Worm (Caenorhabditis elegans) whole organism, L1 larva: ENCODE measurements around the gene F53G2.13.

Experiments used
- C04F5.9 ChIP-seq: sonication (generic microtip); optimal IDR thresholded peaks from 2 replicates; lab custom pipeline; 2016; ENCODE audit warnings: missing genetic modification characterization, missing compliant biosample characterization
- C16A3.4 ChIP-seq: fragments of 150-350 bp; optimal IDR thresholded peaks from 2 replicates; lab custom pipeline; 2014; ENCODE audit warnings: missing biosample characterization, missing genetic modification characterization
- C34B4.2 ChIP-seq: sonication (generic microtip); optimal IDR thresholded peaks from 2 replicates; lab custom pipeline; 2017; ENCODE audit warnings: mild to moderate bottlenecking, missing genetic modification characterization, missing compliant biosample characterization
- Y116A8C.19 ChIP-seq: sonication (generic microtip); optimal IDR thresholded peaks from 2 replicates; lab custom pipeline; 2016; ENCODE audit warnings: missing compliant biosample characterization, missing genetic modification characterization, borderline replicate concordance
- alr-1 ChIP-seq: fragments of 200-800 bp; sonication (Bioruptor generic); optimal IDR thresholded peaks from 2 replicates; lab custom pipeline; 2018; ENCODE audit warnings: borderline replicate concordance, mild to moderate bottlenecking, missing genetic modification characterization, missing compliant biosample characterization
- blmp-1 ChIP-seq: fragments of 150-350 bp; optimal IDR thresholded peaks from 2 replicates; lab custom pipeline; 2014; ENCODE audit warnings: missing biosample characterization, missing genetic modification characterization
- ceh-82 ChIP-seq, 3 experiments: fragments of 150-350 bp in 1 of 3; sonication (generic microtip) in 2 of 3; optimal IDR thresholded peaks; 2 replicates each; lab custom pipeline; 2014 to 2017; ENCODE audit warnings: missing biosample characterization in 3 of 3, missing genetic modification characterization in 3 of 3
- ceh-90 ChIP-seq: sonication (generic microtip); optimal IDR thresholded peaks from 2 replicates; lab custom pipeline; 2016; ENCODE audit warnings: missing genetic modification characterization, missing compliant biosample characterization
- ces-1 ChIP-seq: fragments of 150-350 bp; optimal IDR thresholded peaks from 2 replicates; lab custom pipeline; 2014; ENCODE audit warnings: missing biosample characterization, missing genetic modification reagents, missing genetic modification characterization
- dpl-1 ChIP-seq, 3 experiments: fragments of 150-350 bp in 2 of 3; sonication (generic microtip) in 1 of 3; optimal IDR thresholded peaks; 2 replicates each; lab custom pipeline; 2014 to 2017; ENCODE audit warnings: missing biosample characterization in 3 of 3, missing genetic modification characterization in 3 of 3, missing genetic modification reagents in 3 of 3
- dsc-1 ChIP-seq: sonication (generic microtip); optimal IDR thresholded peaks from 2 replicates; lab custom pipeline; 2016; ENCODE audit warnings: mild to moderate bottlenecking, missing genetic modification characterization, missing compliant biosample characterization
- efl-1 ChIP-seq, 4 experiments: fragments of 150-350 bp; optimal IDR thresholded peaks in 3 of 4; peaks in 1 of 4; 1 replicate in 1 of 4; 2 replicates in 3 of 4; lab custom pipeline; 2014; ENCODE audit warnings: missing biosample characterization in 2 of 4, missing genetic modification characterization in 2 of 4, missing genetic modification reagents in 2 of 4
- egl-13 ChIP-seq: sonication (generic microtip); optimal IDR thresholded peaks from 2 replicates; lab custom pipeline; 2016; ENCODE audit warnings: missing genotype, missing genetic modification reagents, missing genetic modification characterization, missing compliant biosample characterization
- elt-2 ChIP-seq: sonication (generic microtip); optimal IDR thresholded peaks from 2 replicates; lab custom pipeline; 2016; ENCODE audit warnings: missing genetic modification characterization, mild to moderate bottlenecking, inconsistent platforms, missing compliant biosample characterization, missing genetic modification reagents
- elt-3 ChIP-seq, 6 experiments: fragments of 150-350 bp in 1 of 6; sonication (generic microtip); optimal IDR thresholded peaks; 2 replicates each; lab custom pipeline; 2017 to 2018; ENCODE audit warnings: missing biosample characterization in 6 of 6, missing genetic modification characterization in 6 of 6, inconsistent platforms in 1 of 6
- ets-5 ChIP-seq: fragments of 200-800 bp; sonication (Bioruptor generic); IDR thresholded peaks from 2 replicates; pipeline ENCODE4 v1.3.6; 2022; ENCODE audit warnings: missing genetic modification characterization, missing compliant biosample characterization
- fkh-10 ChIP-seq: sonication (generic microtip); optimal IDR thresholded peaks from 2 replicates; lab custom pipeline; 2017; ENCODE audit warnings: missing biosample characterization, missing genetic modification reagents, missing genetic modification characterization
- fos-1 ChIP-seq: fragments of 150-350 bp; optimal IDR thresholded peaks from 2 replicates; lab custom pipeline; 2014; ENCODE audit warnings: missing biosample characterization, missing genetic modification characterization
- hlh-17 ChIP-seq: fragments of 200-800 bp; sonication (Bioruptor generic); optimal IDR thresholded peaks from 2 replicates; lab custom pipeline; 2018; ENCODE audit warnings: missing genetic modification characterization, mild to moderate bottlenecking, missing compliant biosample characterization, moderate library complexity, borderline replicate concordance
- hlh-4 ChIP-seq: sonication (generic microtip); optimal IDR thresholded peaks from 2 replicates; lab custom pipeline; 2016; ENCODE audit warnings: mild to moderate bottlenecking, missing genetic modification characterization, missing compliant biosample characterization
- jun-1 ChIP-seq: fragments of 150-350 bp; optimal IDR thresholded peaks from 2 replicates; lab custom pipeline; 2014; ENCODE audit warnings: missing biosample characterization, missing genetic modification reagents, missing genetic modification characterization
- lin-14 ChIP-seq: fragments of 200-800 bp; sonication (Bioruptor generic); optimal IDR thresholded peaks from 2 replicates; lab custom pipeline; 2018; ENCODE audit warnings: mild to moderate bottlenecking, missing genetic modification characterization, moderate library complexity, missing compliant biosample characterization
- lin-35 ChIP-seq, 2 experiments: fragments of 150-350 bp; optimal IDR thresholded peaks; 2 replicates each; lab custom pipeline; 2014; ENCODE audit warnings: missing biosample characterization in 2 of 2, missing genetic modification characterization in 2 of 2, missing genetic modification reagents in 2 of 2
- lsy-2 ChIP-seq, 2 experiments: fragments of 150-350 bp; optimal IDR thresholded peaks; 2 replicates each; lab custom pipeline; 2014; ENCODE audit warnings: missing biosample characterization in 2 of 2, missing genetic modification characterization in 2 of 2
- nhr-12 ChIP-seq: sonication (generic microtip); optimal IDR thresholded peaks from 2 replicates; lab custom pipeline; 2017; ENCODE audit warnings: missing biosample characterization, missing genetic modification characterization
- nhr-19 ChIP-seq: fragments of 200-800 bp; sonication (Bioruptor generic); conservative IDR thresholded peaks from 2 replicates; pipeline ENCODE4 v1.3.6; 2022; ENCODE audit warnings: missing genetic modification characterization, missing compliant biosample characterization
- nhr-20 ChIP-seq: sonication (generic microtip); optimal IDR thresholded peaks from 2 replicates; lab custom pipeline; 2016; ENCODE audit warnings: mild to moderate bottlenecking, missing genetic modification characterization, missing compliant biosample characterization
- nhr-47 ChIP-seq: sonication (generic microtip); optimal IDR thresholded peaks from 2 replicates; lab custom pipeline; 2016; ENCODE audit warnings: mild to moderate bottlenecking, missing genetic modification characterization, moderate library complexity, missing compliant biosample characterization
- nhr-71 ChIP-seq: sonication (generic microtip); optimal IDR thresholded peaks from 2 replicates; lab custom pipeline; 2016; ENCODE audit warnings: mild to moderate bottlenecking, missing genetic modification characterization, moderate library complexity, missing compliant biosample characterization
- nhr-77 ChIP-seq: fragments of 150-350 bp; optimal IDR thresholded peaks from 2 replicates; lab custom pipeline; 2014; ENCODE audit warnings: missing biosample characterization, missing genetic modification characterization
- nhr-84 ChIP-seq: sonication (generic microtip); optimal IDR thresholded peaks from 2 replicates; lab custom pipeline; 2017; ENCODE audit warnings: missing biosample characterization, missing genetic modification characterization
- nhr-90 ChIP-seq: sonication (generic microtip); optimal IDR thresholded peaks from 2 replicates; lab custom pipeline; 2016; ENCODE audit warnings: mild to moderate bottlenecking, missing genetic modification characterization, missing compliant biosample characterization; ENCODE audit not compliant: poor library complexity
- pqm-1 ChIP-seq: sonication (generic microtip); optimal IDR thresholded peaks from 3 replicates; lab custom pipeline; 2017; ENCODE audit warnings: missing biosample characterization, missing genetic modification characterization
- skn-1 ChIP-seq: fragments of 150-350 bp; optimal IDR thresholded peaks from 2 replicates; lab custom pipeline; 2014; ENCODE audit warnings: missing biosample characterization, missing genetic modification characterization
- snpc-4 ChIP-seq: fragments of 150-350 bp; optimal IDR thresholded peaks from 2 replicates; lab custom pipeline; 2014; ENCODE audit warnings: missing biosample characterization, missing genetic modification characterization
- sup-37 ChIP-seq: fragments of 200-800 bp; sonication (Bioruptor generic); optimal IDR thresholded peaks from 2 replicates; lab custom pipeline; 2018; ENCODE audit warnings: mild to moderate bottlenecking, missing genetic modification characterization, missing compliant biosample characterization
- swsn-7 ChIP-seq: sonication (generic microtip); optimal IDR thresholded peaks from 2 replicates; lab custom pipeline; 2016; ENCODE audit warnings: missing genetic modification characterization, missing compliant biosample characterization
- tlp-1 ChIP-seq: fragments of 150-350 bp; optimal IDR thresholded peaks from 2 replicates; lab custom pipeline; 2014; ENCODE audit warnings: missing biosample characterization, missing genetic modification characterization
- unc-86 ChIP-seq: sonication (generic microtip); optimal IDR thresholded peaks from 2 replicates; lab custom pipeline; 2016; ENCODE audit warnings: missing genetic modification characterization, missing compliant biosample characterization
- unc-98 ChIP-seq: fragments of 200-800 bp; sonication (Bioruptor generic); IDR thresholded peaks from 2 replicates; pipeline ENCODE4 v1.3.6; 2022; ENCODE audit warnings: missing genetic modification characterization, missing compliant biosample characterization
- xbp-1 ChIP-seq: sonication (generic microtip); optimal IDR thresholded peaks from 2 replicates; lab custom pipeline; 2016; ENCODE audit warnings: missing genetic modification characterization, missing compliant biosample characterization
- zip-4 ChIP-seq: fragments of 200-800 bp; sonication (Bioruptor generic); optimal IDR thresholded peaks from 2 replicates; lab custom pipeline; 2018; ENCODE audit warnings: mild to moderate bottlenecking, missing genetic modification characterization, moderate library complexity, missing compliant biosample characterization
- ztf-4 ChIP-seq: fragments of 150-350 bp; optimal IDR thresholded peaks from 2 replicates; lab custom pipeline; 2014; ENCODE audit warnings: missing biosample characterization, missing genetic modification characterization

The F53G2.13 gene

DNA sequence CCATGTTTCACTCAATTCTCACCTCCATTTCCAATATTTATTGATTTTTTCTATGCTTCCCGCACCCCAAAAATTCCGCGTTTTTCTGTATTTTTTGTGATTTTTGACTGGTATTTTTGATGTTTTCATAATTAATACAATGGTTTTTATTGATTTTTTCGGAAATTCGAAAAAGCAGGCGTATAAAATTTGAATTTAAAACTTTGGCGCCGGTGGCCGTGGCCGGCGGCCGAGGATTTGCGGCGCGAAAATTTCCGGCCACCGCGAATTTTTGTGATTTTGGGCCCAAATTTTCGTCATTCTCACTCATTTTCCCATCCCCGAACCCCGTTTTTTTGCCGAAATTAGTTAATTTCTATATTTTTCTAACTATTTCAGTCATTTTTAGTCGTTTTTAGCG, 32.6 kb upstream of the F53G2.13 start (continued):
- TF ChIP-seq lin-35 (GFP tag; optimal IDR thresholded peaks at IDR 0.05; lab: Kevin White, UChicago) = peak; percentile 88 to 89
- no peak for TF ChIP-seq elt-3 (tag; optimal IDR thresholded peaks at IDR 0.05; lab: Kevin White, UChicago)
- peak; percentile 47 for TF ChIP-seq nhr-20 (tag; lab: Kevin White, UChicago)
- TF ChIP-seq unc-86 (tag; lab: Kevin White, UChicago) = peak; percentile 2
- peak; percentile 75 for TF ChIP-seq nhr-90 (tag; lab: Kevin White, UChicago)
- peak; percentile 59; the same call in 1 of the 2 replicates for TF ChIP-seq unc-98
- TF ChIP-seq alr-1 = no peak
- TF ChIP-seq ceh-90 (tag; lab: Kevin White, UChicago) = peak; percentile 89
- TF ChIP-seq hlh-4 (tag; lab: Kevin White, UChicago) = no peak
- TF ChIP-seq egl-13 (tag; lab: Kevin White, UChicago) = peak; percentile 12
- TF ChIP-seq Y116A8C.19 (tag; lab: Kevin White, UChicago) = no peak
- no peak for TF ChIP-seq fos-1 (tag; lab: Kevin White, UChicago)
- no peak for TF ChIP-seq fkh-10 (GFP tag; lab: Kevin White, UChicago)
- no peak for TF ChIP-seq C16A3.4 (tag; lab: Kevin White, UChicago)
- TF ChIP-seq C04F5.9 (tag; lab: Kevin White, UChicago) = peak; percentile 19
- TF ChIP-seq jun-1 = peak; percentile 18
- no peak for TF ChIP-seq ces-1 (GFP tag; lab: Kevin White, UChicago)
- peak; percentile 69 for TF ChIP-seq nhr-47 (tag; lab: Kevin White, UChicago)
- TF ChIP-seq nhr-71 (tag; lab: Kevin White, UChicago) = peak; percentile 74
- peak; percentile 55 for TF ChIP-seq dsc-1 (tag; lab: Kevin White, UChicago)
- TF ChIP-seq ceh-82 (tag; optimal IDR thresholded peaks at IDR 0.05; lab: Kevin White, UChicago) = peak in 2 of 3 experiments; percentile 24 to 31
- TF ChIP-seq xbp-1 (tag; lab: Kevin White, UChicago) = peak; percentile 49
- TF ChIP-seq skn-1 (tag; lab: Kevin White, UChicago) = peak; percentile 5
- TF ChIP-seq dpl-1 (GFP tag; optimal IDR thresholded peaks at IDR 0.05; lab: Kevin White, UChicago) = peak; percentile 83 to 89 (median 84)
- peak; percentile 9 for TF ChIP-seq zip-4 (GFP tag; lab: Kevin White, UChicago)
- no peak for TF ChIP-seq nhr-77 (tag; lab: Kevin White, UChicago)
- peak; percentile 89 to 91 for TF ChIP-seq efl-1 (optimal IDR thresholded peaks at IDR 0.05; lab: Kevin White, UChicago)
- peak; percentile 89 to 98 for TF ChIP-seq efl-1 (GFP tag; optimal IDR thresholded peaks at IDR 0.05 in 1 of 2; lab: Kevin White, UChicago)
- TF ChIP-seq snpc-4 (tag; lab: Kevin White, UChicago) = no peak
- no peak for TF ChIP-seq pqm-1 (tag; lab: Kevin White, UChicago)
- peak; percentile 46 for TF ChIP-seq lin-14 (GFP tag; lab: Kevin White, UChicago)
- TF ChIP-seq nhr-84 (tag; lab: Kevin White, UChicago) = no peak

DNA sequence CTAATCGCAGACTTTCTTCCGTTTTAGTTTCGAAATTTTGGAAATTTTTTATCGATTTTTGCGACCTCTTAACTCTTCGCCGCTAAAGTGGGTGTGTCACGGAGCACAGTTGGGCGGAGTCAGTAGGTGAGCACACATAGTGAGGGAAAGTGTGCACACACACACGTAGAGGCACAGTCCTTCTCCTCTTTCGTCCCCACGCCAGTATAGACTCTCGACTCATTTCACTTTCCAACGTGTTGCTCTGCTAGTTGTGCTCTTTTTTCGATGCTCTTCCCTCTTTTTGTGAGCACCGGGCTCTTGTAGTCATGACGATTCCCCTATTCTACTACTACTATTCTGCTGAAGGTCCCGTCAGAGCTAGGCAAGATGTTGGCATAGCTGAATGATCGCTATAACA, 31.1 kb upstream of the F53G2.13 start:
- TF ChIP-seq lsy-2 (tag; optimal IDR thresholded peaks at IDR 0.05; lab: Kevin White, UChicago) (peak in 1 of 2 experiments; percentile 7), lin-35 (GFP tag; optimal IDR thresholded peaks at IDR 0.05; lab: Kevin White, UChicago) (peak in 1 of 2 experiments; percentile 28), efl-1 (optimal IDR thresholded peaks at IDR 0.05; lab: Kevin White, UChicago) (no peak), efl-1 (GFP tag; optimal IDR thresholded peaks at IDR 0.05 in 1 of 2; lab: Kevin White, UChicago) (peak in 1 of 2 experiments; percentile 94), nhr-12 (tag; lab: Kevin White, UChicago) (no peak), nhr-20 (tag; lab: Kevin White, UChicago) (no peak), elt-2 (tag; lab: Kevin White, UChicago) (peak; percentile 20)

DNA sequence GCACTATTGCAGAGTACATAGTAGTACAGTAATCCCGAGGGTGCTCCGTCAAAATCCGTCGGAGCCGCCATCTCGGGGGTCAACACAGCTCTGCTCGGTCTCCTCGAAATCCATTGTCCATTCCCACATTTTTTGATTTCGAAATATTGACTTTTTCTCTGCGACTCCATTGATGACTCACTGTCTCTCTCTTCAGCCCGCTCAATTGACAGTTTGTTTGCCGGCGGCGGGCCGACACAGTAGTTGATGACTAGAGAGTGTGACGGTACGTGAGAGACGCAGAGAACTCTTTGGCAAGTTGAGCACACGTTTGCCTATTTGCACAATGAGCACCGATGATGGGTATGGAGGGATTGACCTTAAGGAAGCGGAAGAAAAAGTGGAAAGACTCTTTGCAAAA, 28.8 kb upstream of the F53G2.13 start:
- TF ChIP-seq snpc-4 (tag; lab: Kevin White, UChicago) = peak; percentile 10
- TF ChIP-seq Y116A8C.19 (tag; lab: Kevin White, UChicago) = no peak
- peak; percentile 40 for TF ChIP-seq nhr-90 (tag; lab: Kevin White, UChicago)
- TF ChIP-seq tlp-1 = no peak
- TF ChIP-seq C34B4.2 (tag; lab: Kevin White, UChicago) = no peak
- peak; percentile 44 for TF ChIP-seq nhr-71 (tag; lab: Kevin White, UChicago)
- no peak for TF ChIP-seq ets-5 (GFP tag; lab: Robert Waterston, UW)
- TF ChIP-seq sup-37 (GFP tag; lab: Kevin White, UChicago) = peak; percentile 64
- TF ChIP-seq elt-2 (tag; lab: Kevin White, UChicago) = peak; percentile 50
- TF ChIP-seq skn-1 (tag; lab: Kevin White, UChicago) = peak; percentile 17
- no peak for TF ChIP-seq ceh-90 (tag; lab: Kevin White, UChicago)
- peak; percentile 58 for TF ChIP-seq nhr-77 (tag; lab: Kevin White, UChicago)
- no peak for TF ChIP-seq ztf-4 (tag; lab: Kevin White, UChicago)
- no peak for TF ChIP-seq C04F5.9 (tag; lab: Kevin White, UChicago)
- TF ChIP-seq zip-4 (GFP tag; lab: Kevin White, UChicago) = peak; percentile 28
- no peak for TF ChIP-seq blmp-1 (tag; lab: Kevin White, UChicago)
- TF ChIP-seq hlh-4 (tag; lab: Kevin White, UChicago) = no peak
- TF ChIP-seq lin-35 (GFP tag; optimal IDR thresholded peaks at IDR 0.05; lab: Kevin White, UChicago) = peak in 1 of 2 experiments; percentile 33
- TF ChIP-seq lsy-2 (tag; optimal IDR thresholded peaks at IDR 0.05; lab: Kevin White, UChicago) = peak in 1 of 2 experiments; percentile 64
- TF ChIP-seq nhr-19 (GFP tag; lab: Robert Waterston, UW) = peak; percentile 13; the same call in 1 of the 2 replicates
- no peak for TF ChIP-seq hlh-17
- TF ChIP-seq lin-14 (GFP tag; lab: Kevin White, UChicago) = peak; percentile 54
- peak; percentile 49 for TF ChIP-seq nhr-20 (tag; lab: Kevin White, UChicago)
- TF ChIP-seq swsn-7 (tag; lab: Kevin White, UChicago) = peak; percentile 39
- peak; percentile 35 to 52 for TF ChIP-seq efl-1 (optimal IDR thresholded peaks at IDR 0.05; lab: Kevin White, UChicago)
- peak; percentile 9 to 92 for TF ChIP-seq efl-1 (GFP tag; optimal IDR thresholded peaks at IDR 0.05 in 1 of 2; lab: Kevin White, UChicago)
